Fruit fly (Drosophila melanogaster) whole organism, adult: ENCODE data around the gene Sb.

Experiments
- CG33017 ChIP-seq: fragments of 200-800 bp; sonication (Bioruptor generic); optimal IDR thresholded peaks from 2 replicates; lab custom pipeline; 2018; ENCODE audit warnings: missing biosample characterization, mild to moderate bottlenecking, missing genetic modification characterization, moderate library complexity
- CG5204 ChIP-seq: fragments of 200-800 bp; sonication (Bioruptor generic); optimal IDR thresholded peaks from 2 replicates; lab custom pipeline; 2016; ENCODE audit warnings: missing biosample characterization, missing genetic modification characterization
- CG7045 ChIP-seq: fragments of 200-800 bp; sonication (Bioruptor generic); optimal IDR thresholded peaks from 2 replicates; lab custom pipeline; 2017; ENCODE audit warnings: missing biosample characterization, mild to moderate bottlenecking, missing genetic modification characterization
- CG7101 ChIP-seq: fragments of 200-800 bp; sonication (Bioruptor generic); optimal IDR thresholded peaks from 2 replicates; lab custom pipeline; 2018; ENCODE audit warnings: missing biosample characterization, mild to moderate bottlenecking, missing genetic modification characterization, moderate library complexity
- Crg-1 ChIP-seq: fragments of 200-800 bp; sonication (Bioruptor generic); optimal IDR thresholded peaks from 2 replicates; lab custom pipeline; 2016; ENCODE audit warnings: missing biosample characterization, missing genetic modification characterization
- cnc ChIP-seq, 2 experiments: fragments of >200 bp; optimal IDR thresholded peaks; 2 replicates each; lab custom pipeline; 2017
- kay ChIP-seq: fragments of 200-800 bp; sonication (Bioruptor generic); peaks from one replicate; lab custom pipeline; 2016; ENCODE audit warnings: missing biosample characterization, missing genetic modification characterization, borderline replicate concordance
- ovo ChIP-seq: fragments of 200-800 bp; sonication (Bioruptor generic); optimal IDR thresholded peaks from 2 replicates; lab custom pipeline; 2016; ENCODE audit warnings: missing biosample characterization, missing genetic modification characterization
- pad ChIP-seq: fragments of 200-800 bp; sonication (Bioruptor generic); optimal IDR thresholded peaks from 3 replicates; lab custom pipeline; 2017; ENCODE audit warnings: missing biosample characterization, missing genetic modification characterization, mild to moderate bottlenecking, moderate library complexity, missing genetic modification reagents

dm6 chr3R:16156032-16156431 lies 40.1 kb downstream of the Sb start:
- TF ChIP-seq ovo (GFP tag; lab: Kevin White, UChicago) (peak; percentile 34), CG33017 (tag; lab: Kevin White, UChicago) (no peak), pad (GFP tag; lab: Kevin White, UChicago) (no peak), kay (GFP tag; lab: Kevin White, UChicago) (peak; percentile 91), Crg-1 (no peak), CG5204 (no peak), CG7045 (GFP tag; lab: Kevin White, UChicago) (no peak), cnc (optimal IDR thresholded peaks at IDR 0.05; lab: Kevin White, UChicago) (no peak), CG7101 (tag; lab: Kevin White, UChicago) (no peak)
